Fruit fly (Drosophila melanogaster) whole organism, embryonic: ENCODE measurements around the gene ppk.
A peak's percentile ranks its signal among the peaks of the same experiment; 100 is the strongest.

Experiments used
- Awh ChIP-seq: fragments of 200-800 bp; sonication (Bioruptor generic); IDR thresholded peaks from 2 replicates; pipeline ENCODE4, ENCODE4 v1.3.6; 2022; ENCODE audit warnings: missing biosample characterization, missing genetic modification characterization
- BtbVII ChIP-seq: fragments of 200-800 bp; sonication (Bioruptor generic); optimal IDR thresholded peaks from 3 replicates; lab custom pipeline; 2017; ENCODE audit warnings: missing biosample characterization, mild to moderate bottlenecking, missing genetic modification characterization
- CG10959 ChIP-seq: fragments of 200-800 bp; sonication (Bioruptor generic); IDR thresholded peaks from 2 replicates; pipeline ENCODE4 v1.3.6; 2022; ENCODE audit warnings: missing biosample characterization, missing genetic modification characterization
- CG11085 ChIP-seq: fragments of 200-800 bp; sonication (Bioruptor generic); IDR thresholded peaks from 2 replicates; pipeline ENCODE4 v1.3.6; 2022; ENCODE audit warnings: missing biosample characterization, missing genetic modification characterization
- CG12769 ChIP-seq: fragments of 200-800 bp; sonication (Bioruptor generic); optimal IDR thresholded peaks from 2 replicates; lab custom pipeline; 2019; ENCODE audit warnings: missing biosample characterization, mild to moderate bottlenecking, missing genetic modification characterization, moderate library complexity
- CG15479 ChIP-seq: fragments of 200-800 bp; sonication (Bioruptor generic); optimal IDR thresholded peaks from 3 replicates; lab custom pipeline; 2019; ENCODE audit warnings: missing biosample characterization, mild to moderate bottlenecking, missing genetic modification characterization, moderate library complexity
- CG1603 ChIP-seq: fragments of 200-800 bp; sonication (Bioruptor generic); optimal IDR thresholded peaks from 2 replicates; lab custom pipeline; 2019; ENCODE audit warnings: missing biosample characterization, mild to moderate bottlenecking, missing genetic modification characterization, moderate library complexity
- CG18011 ChIP-seq: fragments of 200-800 bp; sonication (Bioruptor generic); optimal IDR thresholded peaks from 2 replicates; lab custom pipeline; 2017; ENCODE audit warnings: missing biosample characterization, missing genetic modification characterization, mild to moderate bottlenecking, moderate library complexity, missing genotype
- CG18262 ChIP-seq: fragments of 200-800 bp; optimal IDR thresholded peaks from 3 replicates; lab custom pipeline; 2019; ENCODE audit warnings: missing biosample characterization, mild to moderate bottlenecking, missing genetic modification characterization, moderate library complexity
- CG18476 ChIP-seq: fragments of 200-800 bp; sonication (Bioruptor generic); optimal IDR thresholded peaks from 2 replicates; lab custom pipeline; 2016; ENCODE audit warnings: missing biosample characterization, mild to moderate bottlenecking, missing genetic modification characterization
- CG4328 ChIP-seq: fragments of 200-800 bp; sonication (Bioruptor generic); optimal IDR thresholded peaks from 3 replicates; lab custom pipeline; 2017; ENCODE audit warnings: missing biosample characterization, missing genetic modification reagents, missing genetic modification characterization
- CG6254 ChIP-seq: fragments of 200-800 bp; sonication (Bioruptor generic); optimal IDR thresholded peaks from 3 replicates; lab custom pipeline; 2017; ENCODE audit warnings: mild to moderate bottlenecking, missing biosample characterization, missing genetic modification reagents, missing genetic modification characterization
- CG7357 ChIP-seq: fragments of 200-800 bp; sonication (Bioruptor generic); IDR thresholded peaks from 3 replicates; pipeline ENCODE4 v1.3.6; 2022; ENCODE audit warnings: missing biosample characterization, missing genetic modification characterization
- CG9437 ChIP-seq: fragments of 200-800 bp; sonication (Bioruptor generic); optimal IDR thresholded peaks from 2 replicates; lab custom pipeline; 2018; ENCODE audit warnings: missing biosample characterization, mild to moderate bottlenecking, missing genetic modification characterization
- CHES-1-like ChIP-seq: fragments of 200-800 bp; sonication (Bioruptor generic); optimal IDR thresholded peaks from 2 replicates; lab custom pipeline; 2016; ENCODE audit warnings: missing biosample characterization, missing genetic modification characterization
- CTCF ChIP-seq: fragments of 200-800 bp; sonication (Bioruptor generic); optimal IDR thresholded peaks from 2 replicates; lab custom pipeline; 2017; ENCODE audit warnings: missing biosample characterization, mild to moderate bottlenecking, missing genetic modification characterization, moderate library complexity
- CrebB ChIP-seq: fragments of 200-800 bp; sonication (Bioruptor generic); optimal IDR thresholded peaks from 3 replicates; lab custom pipeline; 2018; ENCODE audit warnings: missing biosample characterization, mild to moderate bottlenecking, missing genetic modification characterization
- D ChIP-seq, 2 experiments: fragments of 200-800 bp in 1 of 2; fragments of >200 bp in 1 of 2; sonication (Bioruptor generic) in 1 of 2; optimal IDR thresholded peaks; 2 replicates in 1 of 2; 3 replicates in 1 of 2; lab custom pipeline; 2017; ENCODE audit warnings: mild to moderate bottlenecking in 1 of 2, missing biosample characterization in 1 of 2, missing genetic modification characterization in 1 of 2, missing genetic modification reagents in 1 of 2
- Dek ChIP-seq: fragments of 200-800 bp; sonication (Bioruptor generic); optimal IDR thresholded peaks from 3 replicates; lab custom pipeline; 2019; ENCODE audit warnings: missing biosample characterization, mild to moderate bottlenecking, missing genetic modification characterization, moderate library complexity
- Dp ChIP-seq: fragments of 200-800 bp; sonication (Bioruptor generic); optimal IDR thresholded peaks from 2 replicates; lab custom pipeline; 2018; ENCODE audit warnings: missing biosample characterization, mild to moderate bottlenecking, missing genetic modification characterization, moderate library complexity
- Dref ChIP-seq: fragments of 200-800 bp; sonication (Bioruptor generic); IDR thresholded peaks from 2 replicates; pipeline ENCODE4 v1.3.6; 2022; ENCODE audit warnings: missing biosample characterization, missing genetic modification characterization
- E2f2 ChIP-seq: fragments of 200-800 bp; sonication (Bioruptor generic); IDR thresholded peaks from 2 replicates; pipeline ENCODE4 v1.3.6; 2022; ENCODE audit warnings: missing biosample characterization, missing genetic modification characterization
- Lim3 ChIP-seq: fragments of 200-800 bp; sonication (Bioruptor generic); IDR thresholded peaks from 2 replicates; pipeline ENCODE4 v1.3.6; 2022; ENCODE audit warnings: missing biosample characterization, missing genetic modification characterization
- Med ChIP-seq: fragments of 200-800 bp; sonication (Bioruptor generic); peaks from one replicate; lab custom pipeline; 2016; ENCODE audit warnings: missing biosample characterization, missing genetic modification characterization, mild to moderate bottlenecking, inconsistent platforms, moderate library complexity
- Meics ChIP-seq: fragments of 200-800 bp; sonication (Bioruptor generic); optimal IDR thresholded peaks from 2 replicates; lab custom pipeline; 2017; ENCODE audit warnings: missing biosample characterization, mild to moderate bottlenecking, missing genetic modification characterization
- Oli ChIP-seq: fragments of 200-800 bp; sonication (Bioruptor generic); optimal IDR thresholded peaks from 2 replicates; lab custom pipeline; 2018; ENCODE audit warnings: missing biosample characterization, mild to moderate bottlenecking, missing genetic modification characterization, moderate library complexity
- TFAM ChIP-seq: fragments of 200-800 bp; sonication (Bioruptor generic); optimal IDR thresholded peaks from 2 replicates; lab custom pipeline; 2017; ENCODE audit warnings: missing biosample characterization, missing genetic modification characterization, inconsistent platforms
- Vsx1 ChIP-seq: fragments of 200-800 bp; sonication (Bioruptor generic); optimal IDR thresholded peaks from 2 replicates; lab custom pipeline; 2017; ENCODE audit warnings: missing biosample characterization, mild to moderate bottlenecking, missing genetic modification characterization, missing genetic modification reagents
- abd-A ChIP-seq: fragments of 200-800 bp; sonication (Bioruptor generic); optimal IDR thresholded peaks from 3 replicates; lab custom pipeline; 2019; ENCODE audit warnings: missing biosample characterization, mild to moderate bottlenecking, missing genetic modification characterization, moderate library complexity
- az2 ChIP-seq: fragments of 200-800 bp; sonication (Bioruptor generic); optimal IDR thresholded peaks from 3 replicates; lab custom pipeline; 2016; ENCODE audit warnings: missing biosample characterization, missing genetic modification characterization
- cato ChIP-seq: fragments of 200-800 bp; sonication (Bioruptor generic); optimal IDR thresholded peaks from 2 replicates; lab custom pipeline; 2016; ENCODE audit warnings: missing biosample characterization, missing genetic modification characterization, borderline replicate concordance
- chinmo ChIP-seq: fragments of 200-800 bp; sonication (Bioruptor generic); IDR thresholded peaks from 4 replicates; pipeline ENCODE4 v1.3.6; 2022; ENCODE audit warnings: missing biosample characterization, missing genetic modification characterization; ENCODE audit not compliant: partially characterized antibody
- dmrt11E ChIP-seq: fragments of 200-800 bp; sonication (Bioruptor generic); optimal IDR thresholded peaks from 3 replicates; lab custom pipeline; 2018; ENCODE audit warnings: missing biosample characterization, mild to moderate bottlenecking, missing genetic modification characterization, moderate library complexity
- dysf ChIP-seq: fragments of 200-800 bp; sonication (Bioruptor generic); IDR thresholded peaks from 3 replicates; pipeline ENCODE4 v1.3.6; 2022; ENCODE audit warnings: missing biosample characterization, missing genetic modification characterization
- emc ChIP-seq: fragments of 200-800 bp; sonication (Bioruptor generic); optimal IDR thresholded peaks from 2 replicates; lab custom pipeline; 2016; ENCODE audit warnings: missing biosample characterization, missing genetic modification characterization
- gt ChIP-seq: fragments of 200-800 bp; sonication (Bioruptor generic); IDR thresholded peaks from 2 replicates; pipeline ENCODE4 v1.3.6; 2022; ENCODE audit warnings: missing biosample characterization, missing genetic modification characterization
- jumu ChIP-seq: fragments of 200-800 bp; sonication (Bioruptor generic); optimal IDR thresholded peaks from 3 replicates; lab custom pipeline; 2016; ENCODE audit warnings: missing biosample characterization, missing genetic modification characterization
- klu ChIP-seq: fragments of 200-800 bp; sonication (Bioruptor generic); IDR thresholded peaks from 2 replicates; pipeline ENCODE4 v1.3.6; 2022; ENCODE audit warnings: missing biosample characterization, missing genetic modification characterization
- knrl ChIP-seq: fragments of 200-800 bp; sonication (Bioruptor generic); IDR thresholded peaks from 3 replicates; pipeline ENCODE4 v1.3.6; 2022; ENCODE audit warnings: missing biosample characterization, missing genetic modification characterization; ENCODE audit not compliant: partially characterized antibody
- nau ChIP-seq: fragments of 200-800 bp; sonication (Bioruptor generic); optimal IDR thresholded peaks from 3 replicates; lab custom pipeline; 2017; ENCODE audit warnings: missing biosample characterization, mild to moderate bottlenecking, missing genetic modification characterization, missing genetic modification reagents
- odd ChIP-seq: fragments of 200-800 bp; sonication (Bioruptor generic); optimal IDR thresholded peaks from 2 replicates; lab custom pipeline; 2017; ENCODE audit warnings: missing biosample characterization, mild to moderate bottlenecking, missing genetic modification characterization
- otp ChIP-seq: fragments of 200-800 bp; sonication (Bioruptor generic); IDR thresholded peaks from 3 replicates; pipeline ENCODE4, ENCODE4 v1.3.6; 2022; ENCODE audit warnings: missing biosample characterization, missing genetic modification characterization
- sc ChIP-seq, 3 experiments: fragments of >200 bp in 2 of 3; fragments of 200-800 bp in 1 of 3; sonication (Bioruptor generic) in 1 of 3; optimal IDR thresholded peaks; 2 replicates in 2 of 3; 3 replicates in 1 of 3; lab custom pipeline; 2017; ENCODE audit warnings: mild to moderate bottlenecking in 1 of 3, missing biosample characterization in 1 of 3, missing genetic modification characterization in 1 of 3, missing genetic modification reagents in 1 of 3
- sd ChIP-seq: fragments of 200-800 bp; sonication (Bioruptor generic); optimal IDR thresholded peaks from 3 replicates; lab custom pipeline; 2018; ENCODE audit warnings: missing biosample characterization, mild to moderate bottlenecking, missing genetic modification characterization, moderate library complexity
- sens ChIP-seq: fragments of 200-800 bp; sonication (Bioruptor generic); peaks from one replicate; lab custom pipeline; 2016; ENCODE audit warnings: missing biosample characterization, missing genetic modification characterization
- toy ChIP-seq: fragments of 200-800 bp; sonication (Bioruptor generic); IDR thresholded peaks from 2 replicates; pipeline ENCODE4 v1.3.6; 2022; ENCODE audit warnings: missing biosample characterization, missing genetic modification characterization
- vvl ChIP-seq: fragments of 200-800 bp; sonication (Bioruptor generic); IDR thresholded peaks from 2 replicates; pipeline ENCODE4 v1.3.6; 2022; ENCODE audit warnings: missing biosample characterization, missing genetic modification characterization
- zfh2 ChIP-seq: fragments of 200-800 bp; sonication (Bioruptor generic); optimal IDR thresholded peaks from 2 replicates; lab custom pipeline; 2016; ENCODE audit warnings: missing biosample characterization, missing genetic modification characterization

The ppk gene

dm6 chr2L:14376484-14377254 lies 4.3 kb downstream of the ppk start (continued):
- peak; percentile 30 for TF ChIP-seq CG1603
- no peak for TF ChIP-seq klu
- TF ChIP-seq emc: no peak
- no peak for TF ChIP-seq Dek (tag; lab: Kevin White, UChicago)
- no peak for TF ChIP-seq D (optimal IDR thresholded peaks at IDR 0.05; lab: Kevin White, UChicago)
- TF ChIP-seq D (GFP tag; optimal IDR thresholded peaks at IDR 0.05; lab: Kevin White, UChicago): peak; percentile 15
- peak; percentile 50 for TF ChIP-seq Meics (GFP tag; lab: Kevin White, UChicago)
- no peak for TF ChIP-seq BtbVII (GFP tag; lab: Kevin White, UChicago)
- peak; percentile 32 for TF ChIP-seq CG9437 (GFP tag; lab: Kevin White, UChicago)
- TF ChIP-seq CG18011 (GFP tag; lab: Kevin White, UChicago): no peak

dm6 chr2L:14374024-14374423 lies 6.9 kb downstream of the ppk start:
- TF ChIP-seq az2: no peak
- no peak for TF ChIP-seq CG6254 (GFP tag; lab: Kevin White, UChicago)
- TF ChIP-seq vvl (GFP tag; lab: Robert Waterston, UW): peak; percentile 55
- no peak for TF ChIP-seq CG10959 (GFP tag; lab: Robert Waterston, UW)
- no peak for TF ChIP-seq jumu (GFP tag; lab: Kevin White, UChicago)
- no peak for TF ChIP-seq CG18262
- no peak for TF ChIP-seq zfh2
- peak; percentile 27 for TF ChIP-seq nau
- no peak for TF ChIP-seq TFAM (GFP tag; lab: Kevin White, UChicago)
- no peak for TF ChIP-seq Dref
- peak; percentile 9 for TF ChIP-seq sd
- no peak for TF ChIP-seq knrl (GFP tag; lab: Robert Waterston, UW)
- peak; percentile 95 for TF ChIP-seq Awh (GFP tag; lab: Robert Waterston, UW)
- no peak for TF ChIP-seq Oli (tag; lab: Kevin White, UChicago)
- no peak for TF ChIP-seq gt (GFP tag; lab: Robert Waterston, UW)
- no peak for TF ChIP-seq Lim3 (GFP tag; lab: Robert Waterston, UW)
- TF ChIP-seq CG15479 (GFP tag; lab: Kevin White, UChicago): no peak
- TF ChIP-seq toy (GFP tag; lab: Robert Waterston, UW): no peak
- TF ChIP-seq Vsx1 (GFP tag; lab: Kevin White, UChicago): peak; percentile 55
- TF ChIP-seq CG18476: no peak
- no peak for TF ChIP-seq odd
- TF ChIP-seq sens: peak; percentile 62
- TF ChIP-seq CG4328 (GFP tag; lab: Kevin White, UChicago): no peak
- no peak for TF ChIP-seq E2f2 (GFP tag; lab: Robert Waterston, UW)
- TF ChIP-seq Dp (GFP tag; lab: Kevin White, UChicago): no peak
- TF ChIP-seq abd-A: peak; percentile 63
- no peak for TF ChIP-seq CHES-1-like (GFP tag; lab: Kevin White, UChicago)
- TF ChIP-seq sc (optimal IDR thresholded peaks at IDR 0.05; lab: Kevin White, UChicago): no peak
- no peak for TF ChIP-seq sc (GFP tag; optimal IDR thresholded peaks at IDR 0.05; lab: Kevin White, UChicago)
- no peak for TF ChIP-seq CG11085 (GFP tag; lab: Robert Waterston, UW)
- TF ChIP-seq cato (GFP tag; lab: Kevin White, UChicago): no peak
- TF ChIP-seq dmrt11E (tag; lab: Kevin White, UChicago): no peak
- no peak for TF ChIP-seq CrebB (tag; lab: Kevin White, UChicago)
- TF ChIP-seq D (optimal IDR thresholded peaks at IDR 0.05; lab: Kevin White, UChicago): no peak
- no peak for TF ChIP-seq D (GFP tag; optimal IDR thresholded peaks at IDR 0.05; lab: Kevin White, UChicago)
- no peak for TF ChIP-seq dysf (GFP tag; lab: Robert Waterston, UW)
- TF ChIP-seq CG7357 (GFP tag; lab: Robert Waterston, UW): no peak
- no peak for TF ChIP-seq CG12769 (tag; lab: Kevin White, UChicago)
- TF ChIP-seq otp: 0 out of 3 replicates have a peak, but pooled peaks have one; percentile 6
- no peak for TF ChIP-seq CTCF (GFP tag; lab: Kevin White, UChicago)
- peak; percentile 79; the same call in 2 of the 4 replicates for TF ChIP-seq chinmo (GFP tag; lab: Robert Waterston, UW)
- no peak for TF ChIP-seq Med (GFP tag; lab: Kevin White, UChicago)
